Worm (Caenorhabditis elegans): ENCODE data around the gene pph-2.
A peak's percentile ranks its signal among the peaks of the same experiment; 100 is the strongest.

Gene pph-2

DNA sequence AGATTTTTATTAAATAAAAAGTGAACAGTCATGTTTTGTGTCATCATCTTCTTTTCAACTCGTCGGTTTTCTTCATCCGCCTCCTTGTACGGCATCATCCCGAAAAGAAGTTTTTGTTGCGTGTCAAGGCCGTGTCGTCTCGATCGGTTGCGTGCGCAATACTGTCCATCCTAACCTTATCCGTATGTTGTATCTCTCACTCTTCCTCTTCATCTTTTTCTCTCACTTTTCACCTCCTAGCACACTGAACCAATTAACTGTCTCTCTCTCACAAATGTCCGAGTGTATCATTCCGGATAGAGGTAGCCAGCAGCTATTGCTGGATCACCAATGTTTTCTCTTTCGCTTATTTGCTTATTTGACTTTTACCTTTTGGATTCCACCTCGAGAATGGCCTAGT is 5.9 kb upstream of the pph-2 start:
- TF ChIP-seq ztf-26 (tag; optimal IDR thresholded peaks at IDR 0.05), result no peak
- TF ChIP-seq die-1 (tag; optimal IDR thresholded peaks at IDR 0.05), result no peak
- TF ChIP-seq nhr-80 (tag; optimal IDR thresholded peaks at IDR 0.05), result no peak
- TF ChIP-seq D2030.7 (GFP tag; IDR thresholded peaks at IDR 0.05), result no peak
- TF ChIP-seq Y53F4B.3 (GFP tag; IDR thresholded peaks at IDR 0.05), result no peak
- no peak for TF ChIP-seq F57A8.1 (GFP tag; optimal IDR thresholded peaks at IDR 0.05)
- TF ChIP-seq zim-3 (tag; optimal IDR thresholded peaks at IDR 0.05), result no peak
- TF ChIP-seq dpff-1 (tag; optimal IDR thresholded peaks at IDR 0.05), result no peak
- no peak for TF ChIP-seq ZK185.1 (tag; optimal IDR thresholded peaks at IDR 0.05; ENCODE audit: poor library complexity, severe bottlenecking)
- TF ChIP-seq sea-2 (GFP tag; IDR thresholded peaks at IDR 0.05), result no peak
- no peak for TF ChIP-seq tlf-1 (GFP tag; optimal IDR thresholded peaks at IDR 0.05)

DNA sequence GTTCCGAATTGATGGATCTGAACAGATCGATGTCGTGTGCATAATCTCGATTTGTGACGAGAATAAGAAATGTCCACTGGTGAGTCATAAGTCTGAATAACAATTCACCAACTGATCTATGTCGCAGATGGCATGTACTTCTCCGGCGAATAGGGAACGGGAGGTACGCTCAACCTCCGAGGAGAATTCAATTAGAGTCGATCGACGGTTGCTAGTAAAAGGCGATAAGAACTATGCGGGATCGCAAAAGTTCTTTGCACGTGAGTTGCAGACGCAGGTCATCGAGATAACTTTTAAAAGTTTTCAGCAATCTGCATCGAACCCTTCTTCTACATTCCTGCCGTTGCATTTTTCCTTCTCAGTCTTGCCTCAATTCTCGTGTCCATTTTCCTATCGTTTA is 5.0 kb upstream of the pph-2 start:
- TF ChIP-seq bed-2 (GFP tag; IDR thresholded peaks at IDR 0.05) (no peak), F23B12.7 (tag; optimal IDR thresholded peaks at IDR 0.05; ENCODE audit: insufficient read depth) (no peak), F57C9.4 (tag; optimal IDR thresholded peaks at IDR 0.05) (no peak), rec-8 (tag; optimal IDR thresholded peaks at IDR 0.05) (no peak), chd-7 (tag; optimal IDR thresholded peaks at IDR 0.05) (no peak), dox-1 (GFP tag; IDR thresholded peaks at IDR 0.05) (no peak), mxl-1 (tag; optimal IDR thresholded peaks at IDR 0.05) (no peak), ztf-3 (GFP tag; optimal IDR thresholded peaks at IDR 0.05) (no peak), madf-8 (GFP tag; conservative IDR thresholded peaks at IDR 0.05) (no peak), hlh-26 (GFP tag; conservative IDR thresholded peaks at IDR 0.05) (no peak)

DNA sequence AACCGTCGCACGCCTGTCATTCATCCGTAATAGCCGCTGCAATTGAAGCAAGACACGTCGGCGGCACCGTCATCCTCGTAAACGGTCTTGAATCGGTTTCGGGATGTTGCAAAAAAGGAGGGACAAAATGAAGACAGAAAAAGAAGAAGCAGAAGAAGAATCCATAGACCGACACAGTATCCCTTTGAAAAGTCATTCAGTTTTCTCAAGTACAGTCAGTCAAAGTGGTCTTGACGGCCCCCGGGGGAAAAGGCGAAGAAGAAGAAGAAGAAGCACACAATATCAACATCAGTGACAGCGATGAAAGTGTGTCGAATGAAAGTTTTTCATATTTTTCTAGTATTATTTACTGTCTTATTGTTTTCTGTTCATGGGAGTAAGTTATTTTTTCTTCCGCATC is 675 bp upstream of the pph-2 start, which contains the start of gene cutl-27:
TSS of gene cutl-27 (plus strand) at position 301 of the 400 bp plus-strand sequence.
- TF ChIP-seq C17E4.6 (GFP tag; IDR thresholded peaks at IDR 0.05) (no peak), sptf-2 (GFP tag; optimal IDR thresholded peaks at IDR 0.05) (no peak), nhr-90 (tag; optimal IDR thresholded peaks at IDR 0.05) (no peak), nhr-120 (GFP tag; IDR thresholded peaks at IDR 0.05) (no peak), attf-3 (GFP tag; conservative IDR thresholded peaks at IDR 0.05) (no peak), F57A8.1 (GFP tag; optimal IDR thresholded peaks at IDR 0.05) (no peak)

DNA sequence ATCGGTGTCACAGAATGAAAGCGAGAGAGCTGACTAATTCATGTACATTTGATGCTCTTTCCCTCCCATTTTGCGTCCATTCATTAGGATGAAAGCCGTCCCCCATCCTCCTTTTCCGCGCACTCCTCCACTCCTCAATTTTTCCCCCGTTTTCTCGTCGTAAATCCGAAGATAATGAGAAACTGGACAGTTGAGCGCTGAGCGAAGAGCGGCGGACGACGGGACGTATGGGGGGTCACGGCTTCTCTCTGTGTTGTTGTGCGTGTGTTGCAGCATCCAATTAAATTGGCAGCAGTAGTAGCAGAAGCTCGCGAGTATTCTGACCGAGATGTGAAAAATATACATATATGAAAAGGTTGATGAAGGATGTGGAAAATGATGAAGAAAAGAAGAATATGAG is 5.7 kb downstream of the pph-2 start:
- TF ChIP-seq Y53F4B.3 (GFP tag; IDR thresholded peaks at IDR 0.05) (no peak), hlh-26 (GFP tag; conservative IDR thresholded peaks at IDR 0.05) (no peak), pbrm-1 (GFP tag; IDR thresholded peaks at IDR 0.05) (no peak), ets-4 (GFP tag; optimal IDR thresholded peaks at IDR 0.05) (no peak), rpc-1 (optimal IDR thresholded peaks at IDR 0.05) (no peak), rpc-1 (tag; optimal IDR thresholded peaks at IDR 0.05) (no peak)

DNA sequence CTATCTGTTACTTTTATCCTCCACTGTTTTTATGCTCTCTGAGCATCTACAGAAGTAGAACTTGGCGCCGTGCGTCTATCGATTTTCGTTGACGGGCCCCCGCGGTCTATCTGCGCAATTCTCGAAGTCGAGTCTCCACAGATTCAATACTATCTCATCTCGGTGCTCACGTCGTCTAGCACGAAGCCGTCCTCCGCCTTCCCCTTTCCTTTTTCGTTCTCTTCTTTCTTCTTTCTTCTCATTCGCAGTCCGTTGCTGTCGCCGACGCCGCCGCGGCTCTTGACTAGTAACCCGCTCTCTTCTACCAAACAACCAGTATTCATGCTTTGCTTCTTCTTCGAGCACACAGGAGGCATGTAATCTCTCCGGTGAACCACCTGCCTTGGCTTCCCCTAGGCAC is 6.5 kb downstream of the pph-2 start:
- 0 out of 2 replicates have a peak, but pooled peaks have one; percentile 10 for TF ChIP-seq egrh-3 (GFP tag; IDR thresholded peaks at IDR 0.05)
- no peak for TF ChIP-seq ama-1 (optimal IDR thresholded peaks at IDR 0.05)
- TF ChIP-seq ama-1 (GFP tag; optimal IDR thresholded peaks at IDR 0.05), result no peak
- TF ChIP-seq K12H6.12 (tag; optimal IDR thresholded peaks at IDR 0.05), result peak; percentile 9
- TF ChIP-seq mxl-1 (tag; optimal IDR thresholded peaks at IDR 0.05), result no peak
- peak; percentile 31; the same call in 1 of the 2 replicates for TF ChIP-seq mcd-1 (GFP tag; IDR thresholded peaks at IDR 0.05)
- peak; percentile 65 for TF ChIP-seq zfh-2 (GFP tag; conservative IDR thresholded peaks at IDR 0.05)
- peak; percentile 37; the same call in 1 of the 2 replicates for TF ChIP-seq hmg-1.2 (GFP tag; IDR thresholded peaks at IDR 0.05)
- peak; percentile 39 for TF ChIP-seq madf-10 (tag; optimal IDR thresholded peaks at IDR 0.05)
- TF ChIP-seq ceh-27 (GFP tag; optimal IDR thresholded peaks at IDR 0.05), result peak; percentile 1
